Fruit fly (Drosophila melanogaster): ENCODE data around the gene CG45066.

DNA sequence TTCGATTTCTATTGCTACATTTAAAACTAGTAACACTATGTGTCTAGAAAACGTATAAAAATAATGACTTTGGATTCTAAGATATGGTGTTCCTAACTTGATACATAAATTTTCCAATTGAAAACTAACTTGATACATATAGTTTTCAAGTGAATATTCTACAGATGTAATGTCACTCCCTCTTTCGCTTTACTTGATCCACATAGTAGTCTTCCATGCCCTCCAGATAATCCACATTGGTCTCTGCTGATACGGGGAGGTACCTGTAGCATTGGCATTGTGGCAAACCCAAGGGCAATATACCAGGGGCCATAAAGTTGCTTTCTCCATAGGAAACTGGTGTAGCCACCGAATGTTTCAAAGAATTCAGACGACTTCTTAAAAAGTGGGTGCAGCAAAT lies at the start of gene CG45066:
- TF ChIP-seq psq (optimal IDR thresholded peaks at IDR 0.05) (no peak), Dll (optimal IDR thresholded peaks at IDR 0.05) (no peak), CG8478 (optimal IDR thresholded peaks at IDR 0.05) (no peak), pan (optimal IDR thresholded peaks at IDR 0.05) (no peak), usp (GFP tag; optimal IDR thresholded peaks at IDR 0.05) (no peak)
